Fruit fly (Drosophila melanogaster) whole organism, embryonic: Measurements from ENCODE around the gene Ass.

ENCODE experiments used
- Awh ChIP-seq: fragments of 200-800 bp; sonication (Bioruptor generic); IDR thresholded peaks from 2 replicates; pipeline ENCODE4, ENCODE4 v1.3.6; 2022; ENCODE audit warnings: missing biosample characterization, missing genetic modification characterization
- CG10431 ChIP-seq: fragments of 200-800 bp; sonication (Bioruptor generic); optimal IDR thresholded peaks from 3 replicates; lab custom pipeline; 2018; ENCODE audit warnings: missing biosample characterization, mild to moderate bottlenecking, missing genetic modification characterization
- CG14860 ChIP-seq: fragments of 200-800 bp; sonication (Bioruptor generic); IDR thresholded peaks from 3 replicates; pipeline ENCODE4 v1.3.6; 2022; ENCODE audit warnings: missing biosample characterization, missing genetic modification characterization; ENCODE audit not compliant: partially characterized antibody
- CG14965 ChIP-seq: fragments of 200-800 bp; sonication (Bioruptor generic); optimal IDR thresholded peaks from 2 replicates; lab custom pipeline; 2016; ENCODE audit warnings: missing biosample characterization, missing genetic modification characterization, borderline replicate concordance
- CG15479 ChIP-seq: fragments of 200-800 bp; sonication (Bioruptor generic); optimal IDR thresholded peaks from 3 replicates; lab custom pipeline; 2019; ENCODE audit warnings: missing biosample characterization, mild to moderate bottlenecking, missing genetic modification characterization, moderate library complexity
- CG1602 ChIP-seq: fragments of 200-800 bp; sonication (Bioruptor generic); optimal IDR thresholded peaks from 3 replicates; lab custom pipeline; 2016; ENCODE audit warnings: missing biosample characterization, missing genetic modification characterization
- CG17802 ChIP-seq: fragments of 200-800 bp; sonication (Bioruptor generic); optimal IDR thresholded peaks from 2 replicates; lab custom pipeline; 2018; ENCODE audit warnings: missing biosample characterization, mild to moderate bottlenecking, missing genetic modification characterization, moderate library complexity
- CG2120 ChIP-seq: fragments of 200-800 bp; sonication (Bioruptor generic); optimal IDR thresholded peaks from 3 replicates; lab custom pipeline; 2016; ENCODE audit warnings: missing biosample characterization, missing genetic modification characterization
- CG34376 ChIP-seq: fragments of 200-800 bp; sonication (Bioruptor generic); optimal IDR thresholded peaks from 2 replicates; lab custom pipeline; 2018; ENCODE audit warnings: missing biosample characterization, mild to moderate bottlenecking, missing genetic modification characterization
- CG5953 ChIP-seq: fragments of 200-800 bp; sonication (Bioruptor generic); IDR thresholded peaks from 2 replicates; pipeline ENCODE4 v1.3.6; 2022; ENCODE audit warnings: missing biosample characterization, missing genetic modification characterization
- CG6683 ChIP-seq: fragments of 200-800 bp; sonication (Bioruptor generic); optimal IDR thresholded peaks from 2 replicates; lab custom pipeline; 2017; ENCODE audit warnings: missing biosample characterization, mild to moderate bottlenecking, missing genetic modification characterization, missing genetic modification reagents
- CG7745 ChIP-seq: fragments of 200-800 bp; sonication (Bioruptor generic); optimal IDR thresholded peaks from 2 replicates; lab custom pipeline; 2018; ENCODE audit warnings: missing biosample characterization, mild to moderate bottlenecking, missing genetic modification characterization, moderate library complexity
- CG7963 ChIP-seq: fragments of 200-800 bp; sonication (Bioruptor generic); IDR thresholded peaks from 3 replicates; pipeline ENCODE4 v1.3.6; 2022; ENCODE audit warnings: missing biosample characterization, missing genetic modification characterization; ENCODE audit not compliant: partially characterized antibody
- CG8290 ChIP-seq, 3 experiments: fragments of 200-800 bp; sonication (Bioruptor generic); optimal IDR thresholded peaks; 2 replicates each; lab custom pipeline; 2016 to 2019; ENCODE audit warnings: missing biosample characterization in 3 of 3, missing genetic modification characterization in 3 of 3, mild to moderate bottlenecking in 2 of 3, moderate library complexity in 1 of 3
- CG9876 ChIP-seq: fragments of 200-800 bp; sonication (Bioruptor generic); optimal IDR thresholded peaks from 2 replicates; lab custom pipeline; 2016; ENCODE audit warnings: missing biosample characterization, missing genetic modification characterization
- CkIIα-i1 ChIP-seq: fragments of 200-800 bp; sonication (Bioruptor generic); IDR thresholded peaks from 2 replicates; pipeline ENCODE4 v1.3.6; 2022; ENCODE audit warnings: missing biosample characterization, missing genetic modification characterization
- CoRest ChIP-seq: fragments of 200-800 bp; sonication (Bioruptor generic); optimal IDR thresholded peaks from 3 replicates; lab custom pipeline; 2018; ENCODE audit warnings: missing biosample characterization, mild to moderate bottlenecking, missing genetic modification characterization, moderate library complexity
- Deaf1 ChIP-seq: fragments of 200-800 bp; optimal IDR thresholded peaks from 3 replicates; lab custom pipeline; 2019; ENCODE audit warnings: missing biosample characterization, mild to moderate bottlenecking, missing genetic modification characterization, moderate library complexity
- ERR ChIP-seq: fragments of 200-800 bp; sonication (Bioruptor generic); optimal IDR thresholded peaks from 2 replicates; lab custom pipeline; 2016; ENCODE audit warnings: missing biosample characterization, missing genetic modification characterization
- Fer3 ChIP-seq: fragments of 200-800 bp; sonication (Bioruptor generic); optimal IDR thresholded peaks from 2 replicates; lab custom pipeline; 2018; ENCODE audit warnings: missing biosample characterization, mild to moderate bottlenecking, missing genetic modification characterization, moderate library complexity
- H15 ChIP-seq: fragments of 200-800 bp; sonication (Bioruptor generic); IDR thresholded peaks from 3 replicates; pipeline ENCODE4 v1.3.6; 2022; ENCODE audit warnings: missing biosample characterization, missing genetic modification characterization
- HLH4C ChIP-seq: fragments of 200-800 bp; sonication (Bioruptor generic); IDR thresholded peaks from 3 replicates; pipeline ENCODE4 v1.3.6; 2022; ENCODE audit warnings: missing biosample characterization, missing genetic modification characterization; ENCODE audit not compliant: partially characterized antibody
- Jarid2 ChIP-seq: fragments of 200-800 bp; sonication (Bioruptor generic); optimal IDR thresholded peaks from 3 replicates; lab custom pipeline; 2017; ENCODE audit warnings: mild to moderate bottlenecking, missing biosample characterization, missing genetic modification reagents, missing genetic modification characterization
- NK7.1 ChIP-seq: fragments of 200-800 bp; sonication (Bioruptor generic); optimal IDR thresholded peaks from 3 replicates; lab custom pipeline; 2016; ENCODE audit warnings: missing biosample characterization, missing genetic modification characterization
- Pdp1 ChIP-seq, 2 experiments: fragments of 200-800 bp; sonication (Bioruptor generic); optimal IDR thresholded peaks; 3 replicates each; lab custom pipeline; 2016; ENCODE audit warnings: missing biosample characterization in 2 of 2, missing genetic modification characterization in 2 of 2, mild to moderate bottlenecking in 1 of 2, moderate library complexity in 1 of 2
- Ssrp ChIP-seq: fragments of 200-800 bp; sonication (Bioruptor generic); optimal IDR thresholded peaks from 2 replicates; lab custom pipeline; 2018; ENCODE audit warnings: missing biosample characterization, mild to moderate bottlenecking, missing genetic modification characterization, moderate library complexity
- Tbp ChIP-seq: fragments of >200 bp; optimal IDR thresholded peaks from 2 replicates; lab custom pipeline; 2018; ENCODE audit warnings: missing biosample characterization, missing genetic modification characterization
- Usf ChIP-seq: fragments of 200-800 bp; sonication (Bioruptor generic); optimal IDR thresholded peaks from 2 replicates; lab custom pipeline; 2017; ENCODE audit warnings: missing genotype, missing biosample characterization, missing genetic modification characterization
- Vsx1 ChIP-seq: fragments of 200-800 bp; sonication (Bioruptor generic); optimal IDR thresholded peaks from 2 replicates; lab custom pipeline; 2017; ENCODE audit warnings: missing biosample characterization, mild to moderate bottlenecking, missing genetic modification characterization, missing genetic modification reagents
- abd-A ChIP-seq: fragments of 200-800 bp; sonication (Bioruptor generic); optimal IDR thresholded peaks from 3 replicates; lab custom pipeline; 2019; ENCODE audit warnings: missing biosample characterization, mild to moderate bottlenecking, missing genetic modification characterization, moderate library complexity
- amos ChIP-seq: fragments of 200-800 bp; sonication (Bioruptor generic); IDR thresholded peaks from 2 replicates; pipeline ENCODE4 v1.3.6; 2022; ENCODE audit warnings: missing biosample characterization, missing genetic modification characterization; ENCODE audit not compliant: partially characterized antibody
- ase ChIP-seq: fragments of 200-800 bp; sonication (Bioruptor generic); IDR thresholded peaks from 3 replicates; pipeline ENCODE4 v1.3.6; 2022; ENCODE audit warnings: missing biosample characterization, missing genetic modification characterization
- ash1 ChIP-seq: fragments of 200-800 bp; sonication (Bioruptor generic); optimal IDR thresholded peaks from 2 replicates; lab custom pipeline; 2018; ENCODE audit warnings: missing biosample characterization, mild to moderate bottlenecking, missing genetic modification characterization
- dimm ChIP-seq: fragments of 200-800 bp; sonication (Bioruptor generic); IDR thresholded peaks from 2 replicates; pipeline ENCODE4 v1.3.6; 2022; ENCODE audit warnings: missing biosample characterization, missing genetic modification characterization
- ems ChIP-seq: fragments of 200-800 bp; sonication (Bioruptor generic); optimal IDR thresholded peaks from 3 replicates; lab custom pipeline; 2016; ENCODE audit warnings: missing biosample characterization, missing genetic modification characterization
- fu2 ChIP-seq: fragments of 200-800 bp; sonication (Bioruptor generic); optimal IDR thresholded peaks from 2 replicates; lab custom pipeline; 2016; ENCODE audit warnings: missing biosample characterization, missing genetic modification characterization
- gro ChIP-seq: fragments of 200-800 bp; sonication (Bioruptor generic); optimal IDR thresholded peaks from 2 replicates; lab custom pipeline; 2016; ENCODE audit warnings: missing biosample characterization, missing genetic modification characterization
- hb ChIP-seq: fragments of 200-800 bp; sonication (Bioruptor generic); IDR thresholded peaks from 3 replicates; pipeline ENCODE4 v1.3.6; 2022; ENCODE audit warnings: missing biosample characterization, missing genetic modification characterization; ENCODE audit not compliant: partially characterized antibody
- nmo ChIP-seq: fragments of 200-800 bp; sonication (Bioruptor generic); optimal IDR thresholded peaks from 2 replicates; lab custom pipeline; 2018; ENCODE audit warnings: missing biosample characterization, mild to moderate bottlenecking, missing genetic modification characterization, moderate library complexity
- otp ChIP-seq: fragments of 200-800 bp; sonication (Bioruptor generic); IDR thresholded peaks from 3 replicates; pipeline ENCODE4, ENCODE4 v1.3.6; 2022; ENCODE audit warnings: missing biosample characterization, missing genetic modification characterization
- psq ChIP-seq: fragments of 200-800 bp; sonication (Bioruptor generic); optimal IDR thresholded peaks from 2 replicates; lab custom pipeline; 2017; ENCODE audit warnings: missing biosample characterization, missing genetic modification characterization
- repo ChIP-seq: fragments of 200-800 bp; sonication (Bioruptor generic); optimal IDR thresholded peaks from 2 replicates; lab custom pipeline; 2016; ENCODE audit warnings: missing biosample characterization, missing genetic modification characterization
- scrt ChIP-seq: fragments of 200-800 bp; sonication (Bioruptor generic); optimal IDR thresholded peaks from 2 replicates; lab custom pipeline; 2018; ENCODE audit warnings: missing biosample characterization, mild to moderate bottlenecking, missing genetic modification characterization, moderate library complexity
- sna ChIP-seq: fragments of 200-800 bp; sonication (Bioruptor generic); IDR thresholded peaks from 2 replicates; pipeline ENCODE4 v1.3.6; 2022; ENCODE audit warnings: missing biosample characterization, missing genetic modification characterization; ENCODE audit not compliant: partially characterized antibody
- tup ChIP-seq: fragments of 200-800 bp; sonication (Bioruptor generic); optimal IDR thresholded peaks from 2 replicates; lab custom pipeline; 2016; ENCODE audit warnings: missing biosample characterization, mild to moderate bottlenecking, missing genetic modification characterization, moderate library complexity
- twi ChIP-seq: fragments of 200-800 bp; optimal IDR thresholded peaks from 2 replicates; lab custom pipeline; 2019; ENCODE audit warnings: missing biosample characterization, mild to moderate bottlenecking, missing genetic modification characterization, moderate library complexity
- usp ChIP-seq: fragments of >200 bp; optimal IDR thresholded peaks from 2 replicates; lab custom pipeline; 2017; ENCODE audit warnings: missing biosample characterization, missing genetic modification characterization

Gene Ass

DNA sequence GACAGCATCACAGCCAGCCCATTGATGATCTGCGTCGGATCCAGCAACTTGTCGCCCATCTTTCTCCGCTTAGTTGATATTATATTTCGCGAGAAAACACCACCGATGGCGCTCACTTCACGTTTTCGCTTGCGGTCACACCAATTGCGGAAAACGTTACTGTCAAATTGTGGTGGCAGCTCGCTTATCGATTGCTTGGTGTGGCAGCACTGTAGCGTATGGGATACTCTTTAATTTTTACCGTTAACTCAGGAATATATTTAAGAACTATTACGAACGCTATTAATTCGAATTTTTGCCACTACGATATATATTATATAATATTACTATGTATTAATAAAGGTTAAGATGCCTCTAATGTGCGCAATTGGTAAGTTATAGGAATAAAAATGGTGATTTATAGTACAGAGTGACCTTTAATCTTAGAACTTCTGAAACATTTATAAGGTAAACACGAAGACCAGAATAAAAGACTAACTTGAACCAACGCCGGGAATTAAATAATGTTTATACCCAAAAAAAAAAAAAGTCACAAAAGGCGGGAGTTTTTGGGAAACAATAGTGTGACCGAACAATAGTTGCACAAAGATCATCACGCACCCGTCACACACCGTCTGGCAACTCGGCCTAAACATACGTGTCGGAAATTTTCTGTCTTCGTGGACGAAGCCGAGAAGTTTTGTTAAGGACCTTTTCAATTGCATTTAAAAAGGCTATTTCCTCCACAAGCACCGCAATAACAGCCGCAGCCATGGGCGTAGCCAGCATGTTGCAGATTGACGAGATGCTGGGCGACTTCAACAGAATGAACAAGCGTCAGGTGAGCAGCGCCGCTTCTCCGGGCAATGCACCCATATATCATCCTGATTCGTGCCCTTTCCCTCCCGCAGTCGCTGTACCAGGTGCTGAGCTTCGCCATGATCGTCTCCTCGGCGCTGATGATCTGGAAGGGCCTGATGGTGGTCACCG is 13.3 kb upstream of the Ass start, which contains the start of the genes CG1307 and twr (continued):
- TF ChIP-seq psq (GFP tag; lab: Kevin White, UChicago) (no peak), scrt (GFP tag; lab: Kevin White, UChicago) (no peak), amos (GFP tag; lab: Robert Waterston, UW) (peak; percentile 36; the same call in 1 of the 2 replicates), Usf (GFP tag; lab: Kevin White, UChicago) (no peak), CG9876 (GFP tag; lab: Kevin White, UChicago) (no peak), ERR (no peak), twi (tag; lab: Kevin White, UChicago) (no peak), tup (GFP tag; lab: Kevin White, UChicago) (no peak), CG17802 (tag; lab: Kevin White, UChicago) (peak; percentile 13), sna (GFP tag; lab: Robert Waterston, UW) (no peak), nmo (peak; percentile 62), Jarid2 (GFP tag; lab: Kevin White, UChicago) (no peak), CG1602 (peak; percentile 2), gro (no peak), CG14860 (GFP tag; lab: Robert Waterston, UW) (no peak), Deaf1 (peak; percentile 78), otp (GFP tag; lab: Robert Waterston, UW) (no peak), Ssrp (peak; percentile 36), CG7745 (tag; lab: Kevin White, UChicago) (no peak), CG7963 (GFP tag; lab: Robert Waterston, UW) (no peak), HLH4C (GFP tag; lab: Robert Waterston, UW) (0 out of 3 replicates have a peak, but pooled peaks have one; percentile 38), hb (GFP tag; lab: Robert Waterston, UW) (no peak), Vsx1 (GFP tag; lab: Kevin White, UChicago) (no peak), usp (GFP tag; lab: Kevin White, UChicago) (no peak), CkIIα-i1 (GFP tag; lab: Robert Waterston, UW) (no peak), H15 (GFP tag; lab: Robert Waterston, UW) (no peak), ase (GFP tag; lab: Robert Waterston, UW) (no peak), repo (GFP tag; lab: Kevin White, UChicago) (no peak), abd-A (tag; lab: Kevin White, UChicago) (no peak), Awh (GFP tag; lab: Robert Waterston, UW) (no peak), CG34376 (GFP tag; lab: Kevin White, UChicago) (no peak), ems (GFP tag; lab: Kevin White, UChicago) (no peak), CG15479 (GFP tag; lab: Kevin White, UChicago) (no peak), fu2 (no peak), CoRest (peak; percentile 74), Pdp1 (GFP tag; optimal IDR thresholded peaks at IDR 0.05; lab: Kevin White, UChicago) (no peak), CG10431 (GFP tag; lab: Kevin White, UChicago) (peak; percentile 37), CG14965 (GFP tag; lab: Kevin White, UChicago) (no peak), CG6683 (GFP tag; lab: Kevin White, UChicago) (no peak), dimm (GFP tag; lab: Robert Waterston, UW) (no peak), Fer3 (tag; lab: Kevin White, UChicago) (no peak), NK7.1 (no peak), ash1 (no peak), CG2120 (GFP tag; lab: Kevin White, UChicago) (peak; percentile 7), CG5953 (GFP tag; lab: Robert Waterston, UW) (no peak), CG8290 (GFP tag; optimal IDR thresholded peaks at IDR 0.05; lab: Kevin White, UChicago) (peak; percentile 15), CG8290 (tag; optimal IDR thresholded peaks at IDR 0.05; lab: Kevin White, UChicago) (no peak), Tbp (no peak)
